Fruit fly (Drosophila melanogaster): ENCODE data around the gene CG45080.

CG45080 gene

DNA sequence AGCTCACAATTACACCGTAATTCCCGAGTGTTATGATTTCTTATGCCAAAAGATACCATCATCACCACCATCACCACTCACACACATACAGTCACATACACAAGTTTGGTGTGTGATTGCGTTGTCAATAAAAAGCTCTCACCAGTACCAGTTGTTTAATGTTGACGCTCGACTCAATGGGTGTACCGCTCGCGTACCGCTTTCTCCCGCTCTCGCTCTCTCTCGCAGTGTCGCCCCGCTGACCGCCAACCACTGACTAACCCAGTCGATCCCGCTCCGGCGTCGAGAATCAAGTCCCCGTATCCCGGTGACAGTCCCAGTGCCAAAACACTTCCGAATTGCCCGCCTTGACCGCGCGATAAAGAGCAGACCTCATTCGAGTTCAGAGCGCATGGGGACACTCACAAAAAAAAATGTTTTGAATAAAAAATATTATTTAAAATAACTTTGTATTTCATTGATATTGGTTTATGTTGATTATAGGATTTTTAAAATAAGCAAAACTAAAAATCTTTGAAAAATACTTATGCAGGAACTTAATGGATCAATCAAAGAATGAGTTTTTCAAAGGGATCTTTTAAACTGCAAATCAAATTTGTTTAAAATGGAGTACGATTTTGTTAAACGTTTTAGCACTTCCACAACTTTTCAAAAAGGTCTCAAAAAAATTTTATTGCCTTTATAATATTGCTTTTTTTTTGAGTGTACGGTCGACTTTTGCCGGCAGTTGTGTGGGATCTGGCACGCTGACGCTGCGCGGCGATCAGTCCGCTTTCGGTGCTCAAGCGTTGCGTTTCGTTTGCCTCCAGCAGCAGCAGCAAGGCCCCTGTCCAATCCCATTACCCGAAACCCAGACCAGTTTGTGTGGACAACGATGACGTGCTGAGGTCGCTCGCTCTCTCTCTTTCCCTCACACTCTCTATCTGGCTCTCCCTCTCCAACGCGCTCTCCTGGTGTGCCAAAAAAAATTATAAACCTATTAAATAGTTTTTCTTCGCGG is 45.4 kb upstream of the CG45080 start, which contains the start of gene Dic1 (continued):
- TF ChIP-seq CG15601 (tag; optimal IDR thresholded peaks at IDR 0.05) (peak; percentile 94), CG17186 (GFP tag; optimal IDR thresholded peaks at IDR 0.05) (peak; percentile 80), bbx (GFP tag; IDR thresholded peaks at IDR 0.05; ENCODE audit: partially characterized antibody) (0 out of 2 replicates have a peak, but pooled peaks have one; percentile 43), D19A (tag; optimal IDR thresholded peaks at IDR 0.05) (peak; percentile 95), schlank (tag; optimal IDR thresholded peaks at IDR 0.05) (peak; percentile 91), NC2β (GFP tag; optimal IDR thresholded peaks at IDR 0.05) (peak; percentile 81), Chrac-16 (GFP tag; optimal IDR thresholded peaks at IDR 0.05) (peak; percentile 96), p53 (GFP tag; optimal IDR thresholded peaks at IDR 0.05) (peak; percentile 66), her (GFP tag; optimal IDR thresholded peaks at IDR 0.05) (peak; percentile 78), peb (GFP tag; IDR thresholded peaks at IDR 0.05) (no peak; the same call in 1 of the 2 replicates), CG1602 (GFP tag; optimal IDR thresholded peaks at IDR 0.05) (peak; percentile 96), Spps (tag; optimal IDR thresholded peaks at IDR 0.05) (peak; percentile 97), aop (GFP tag; IDR thresholded peaks at IDR 0.05) (peak; percentile 90), Drgx (GFP tag; IDR thresholded peaks at IDR 0.05) (peak; percentile 91), E2f1 (GFP tag; IDR thresholded peaks at IDR 0.05) (peak; percentile 88), CG4617 (GFP tag; optimal IDR thresholded peaks at IDR 0.05; ENCODE audit: borderline replicate concordance) (peak; percentile 84), CG16863 (GFP tag; optimal IDR thresholded peaks at IDR 0.05) (peak; percentile 87), z (GFP tag; IDR thresholded peaks at IDR 0.05) (no peak; the same call in 2 of the 3 replicates), CG10321 (GFP tag; IDR thresholded peaks at IDR 0.05) (peak; percentile 30; the same call in 1 of the 2 replicates), H15 (GFP tag; IDR thresholded peaks at IDR 0.05) (peak; percentile 83), ATbp (GFP tag; optimal IDR thresholded peaks at IDR 0.05) (peak; percentile 96), TFAM (GFP tag; optimal IDR thresholded peaks at IDR 0.05) (peak; percentile 65), Mes4 (GFP tag; optimal IDR thresholded peaks at IDR 0.05) (peak; percentile 85), YL-1 (GFP tag; optimal IDR thresholded peaks at IDR 0.05) (peak; percentile 93), CG17612 (GFP tag; IDR thresholded peaks at IDR 0.05) (peak; percentile 77), hkb (optimal IDR thresholded peaks at IDR 0.05) (no peak), hkb (GFP tag; IDR thresholded peaks at IDR 0.05) (peak; percentile 96), tup (GFP tag; optimal IDR thresholded peaks at IDR 0.05) (peak; percentile 75), sc (optimal IDR thresholded peaks at IDR 0.05) (no peak), sc (GFP tag; optimal IDR thresholded peaks at IDR 0.05) (peak; percentile 96), CG1647 (GFP tag; optimal IDR thresholded peaks at IDR 0.05) (peak; percentile 76), CG12155 (GFP tag; optimal IDR thresholded peaks at IDR 0.05) (peak; percentile 95), CG1603 (tag; optimal IDR thresholded peaks at IDR 0.05) (peak; percentile 67), Mrtf (GFP tag; IDR thresholded peaks at IDR 0.05) (peak; percentile 90), unc-4 (GFP tag; IDR thresholded peaks at IDR 0.05; ENCODE audit: partially characterized antibody) (no peak), ro (GFP tag; IDR thresholded peaks at IDR 0.05) (peak; percentile 74), CG11085 (GFP tag; IDR thresholded peaks at IDR 0.05) (peak; percentile 80), Abd-B (GFP tag; optimal IDR thresholded peaks at IDR 0.05) (peak; percentile 96), CG10462 (GFP tag; optimal IDR thresholded peaks at IDR 0.05) (peak; percentile 94), Tbp (GFP tag; optimal IDR thresholded peaks at IDR 0.05) (no peak), Bdp1 (GFP tag; optimal IDR thresholded peaks at IDR 0.05) (peak; percentile 85), CG13894 (tag; optimal IDR thresholded peaks at IDR 0.05) (peak; percentile 94), CG34422 (GFP tag; IDR thresholded peaks at IDR 0.05) (peak; percentile 88), Awh (GFP tag; IDR thresholded peaks at IDR 0.05) (peak; percentile 72), abd-A (tag; optimal IDR thresholded peaks at IDR 0.05) (peak; percentile 64), CG10654 (GFP tag; optimal IDR thresholded peaks at IDR 0.05) (peak; percentile 93), CG10147 (GFP tag; optimal IDR thresholded peaks at IDR 0.05) (peak; percentile 98), D19B (GFP tag; optimal IDR thresholded peaks at IDR 0.05) (peak; percentile 95), chm (GFP tag; IDR thresholded peaks at IDR 0.05) (peak; percentile 74; the same call in 1 of the 2 replicates)
